Worm (Caenorhabditis elegans) whole organism, L4 larva: Measurements from ENCODE around the gene T14G8.4.

Experiments used
- D1046.2 ChIP-seq: fragments of 200-800 bp; sonication (Bioruptor generic); IDR thresholded peaks from 2 replicates; pipeline ENCODE4 v1.3.6; 2022; ENCODE audit warnings: missing genetic modification characterization, missing compliant biosample characterization
- F10B5.3 ChIP-seq: sonication (generic microtip); optimal IDR thresholded peaks from 2 replicates; lab custom pipeline; 2016; ENCODE audit warnings: mild to moderate bottlenecking, missing genetic modification characterization, missing compliant biosample characterization
- F26F4.8 ChIP-seq: fragments of 200-800 bp; sonication (Bioruptor generic); conservative IDR thresholded peaks from 2 replicates; pipeline ENCODE4 v1.3.6; 2022; ENCODE audit warnings: missing genetic modification characterization, missing compliant biosample characterization
- F37D6.2 ChIP-seq: sonication (generic microtip); optimal IDR thresholded peaks from 2 replicates; lab custom pipeline; 2016; ENCODE audit warnings: mild to moderate bottlenecking, missing genetic modification characterization, missing compliant biosample characterization
- F44E2.7 ChIP-seq: fragments of 200-800 bp; sonication (Bioruptor generic); IDR thresholded peaks from 2 replicates; pipeline ENCODE4 v2.1.2; 2022; ENCODE audit warnings: missing genetic modification characterization, missing compliant biosample characterization
- F49E8.2 ChIP-seq: sonication (generic microtip); optimal IDR thresholded peaks from 2 replicates; lab custom pipeline; 2016; ENCODE audit warnings: missing compliant biosample characterization, mild to moderate bottlenecking, missing genetic modification characterization, borderline replicate concordance
- R02D3.7 ChIP-seq: fragments of 150-350 bp; sonication (generic microtip); optimal IDR thresholded peaks from 3 replicates; lab custom pipeline; 2014; ENCODE audit warnings: missing biosample characterization, missing genetic modification characterization
- T26A8.4 ChIP-seq: fragments of 200-800 bp; sonication (Bioruptor generic); IDR thresholded peaks from 2 replicates; pipeline ENCODE4 v1.3.6; 2022; ENCODE audit warnings: missing genetic modification characterization, missing compliant biosample characterization
- Y48G9A.11 ChIP-seq: fragments of 200-800 bp; sonication (Bioruptor generic); IDR thresholded peaks from 2 replicates; pipeline ENCODE4 v1.3.6; 2022; ENCODE audit warnings: missing genetic modification reagents, missing genetic modification characterization, missing compliant biosample characterization
- ZK337.2 ChIP-seq: fragments of 200-800 bp; sonication (Bioruptor generic); IDR thresholded peaks from 2 replicates; pipeline ENCODE4 v1.3.6; 2022; ENCODE audit warnings: missing genetic modification reagents, missing genetic modification characterization, missing compliant biosample characterization
- ZK546.5 ChIP-seq, 2 experiments: sonication (generic microtip); optimal IDR thresholded peaks; 2 replicates each; lab custom pipeline; 2017; ENCODE audit warnings: missing biosample characterization in 2 of 2, missing genetic modification characterization in 2 of 2
- aly-2 ChIP-seq: sonication (generic microtip); optimal IDR thresholded peaks from 2 replicates; lab custom pipeline; 2018; ENCODE audit warnings: missing biosample characterization, missing genetic modification characterization
- ama-1 ChIP-seq: fragments of 150-350 bp; optimal IDR thresholded peaks from 2 replicates; lab custom pipeline; 2014; ENCODE audit warnings: inconsistent platforms, mixed read lengths
- attf-4 ChIP-seq: sonication (generic microtip); optimal IDR thresholded peaks from 3 replicates; lab custom pipeline; 2017; ENCODE audit warnings: missing biosample characterization, missing genetic modification characterization
- ceh-20 ChIP-seq: fragments of 200-800 bp; sonication (Bioruptor generic); IDR thresholded peaks from 2 replicates; pipeline ENCODE4 v1.3.6; 2022; ENCODE audit warnings: missing genetic modification reagents, missing genetic modification characterization, missing compliant biosample characterization
- ces-1 ChIP-seq: fragments of 150-350 bp; sonication (generic microtip); optimal IDR thresholded peaks from 4 replicates; lab custom pipeline; 2014; ENCODE audit warnings: missing biosample characterization, missing genetic modification reagents, missing genetic modification characterization
- cey-2 ChIP-seq: sonication (generic microtip); optimal IDR thresholded peaks from 3 replicates; lab custom pipeline; 2017; ENCODE audit warnings: missing genetic modification characterization, mild to moderate bottlenecking, missing compliant biosample characterization, antibody characterized with exemption, borderline replicate concordance; ENCODE audit not compliant: insufficient read depth
- ctbp-1 ChIP-seq: fragments of 200-800 bp; sonication (Bioruptor generic); IDR thresholded peaks from 2 replicates; pipeline ENCODE4 v1.3.6; 2022; ENCODE audit warnings: missing genetic modification reagents, missing genetic modification characterization, missing compliant biosample characterization
- daf-16 ChIP-seq, 3 experiments: sonication (generic microtip); optimal IDR thresholded peaks; 2 replicates each; lab custom pipeline; 2016 to 2017; ENCODE audit warnings: missing genetic modification characterization in 3 of 3, missing genetic modification reagents in 3 of 3, mild to moderate bottlenecking in 2 of 3, missing compliant biosample characterization in 2 of 3, missing biosample characterization in 1 of 3, moderate library complexity in 1 of 3
- dmd-6 ChIP-seq: fragments of 200-800 bp; sonication (Bioruptor generic); IDR thresholded peaks from 2 replicates; pipeline ENCODE4 v1.3.6; 2022; ENCODE audit warnings: missing genetic modification reagents, missing genetic modification characterization, missing compliant biosample characterization
- dmd-8 ChIP-seq: fragments of 200-800 bp; sonication (Bioruptor generic); IDR thresholded peaks from 2 replicates; pipeline ENCODE4 v1.3.6; 2022; ENCODE audit warnings: missing genetic modification characterization, missing compliant biosample characterization
- dpl-1 ChIP-seq: fragments of 150-350 bp; optimal IDR thresholded peaks from 2 replicates; lab custom pipeline; 2014; ENCODE audit warnings: missing biosample characterization, missing genetic modification reagents, missing genetic modification characterization
- egl-43 ChIP-seq: fragments of 200-800 bp; sonication (Bioruptor generic); IDR thresholded peaks from 2 replicates; pipeline ENCODE4 v1.3.6; 2022; ENCODE audit warnings: missing genetic modification reagents, missing genetic modification characterization, missing compliant biosample characterization
- hlh-11 ChIP-seq: fragments of 200-800 bp; sonication (Bioruptor generic); optimal IDR thresholded peaks from 2 replicates; lab custom pipeline; 2018; ENCODE audit warnings: mild to moderate bottlenecking, missing genetic modification characterization, missing compliant biosample characterization
- hlh-30 ChIP-seq: sonication (generic microtip); optimal IDR thresholded peaks from 2 replicates; lab custom pipeline; 2017; ENCODE audit warnings: antibody characterized with exemption, mild to moderate bottlenecking, missing genetic modification characterization, missing compliant biosample characterization; ENCODE audit not compliant: insufficient read depth
- lin-1 ChIP-seq: fragments of 200-800 bp; sonication (Bioruptor generic); IDR thresholded peaks from 2 replicates; pipeline ENCODE4 v1.3.6; 2022; ENCODE audit warnings: missing genetic modification reagents, missing genetic modification characterization, missing compliant biosample characterization
- lin-13 ChIP-seq: fragments of 150-350 bp; optimal IDR thresholded peaks from 2 replicates; lab custom pipeline; 2014; ENCODE audit warnings: missing biosample characterization, missing genetic modification reagents, missing genetic modification characterization
- lin-29 ChIP-seq: fragments of 200-800 bp; sonication (Bioruptor generic); IDR thresholded peaks from 2 replicates; pipeline ENCODE4 v1.3.6; 2022; ENCODE audit warnings: missing genetic modification reagents, missing genetic modification characterization, missing compliant biosample characterization
- lin-38 ChIP-seq: fragments of 200-800 bp; sonication (Bioruptor generic); IDR thresholded peaks from 2 replicates; pipeline ENCODE4 v1.3.6; 2022; ENCODE audit warnings: missing genetic modification reagents, missing genetic modification characterization, missing compliant biosample characterization
- lin-39 ChIP-seq: fragments of 150-350 bp; optimal IDR thresholded peaks from 2 replicates; lab custom pipeline; 2014; ENCODE audit warnings: missing biosample characterization, missing genetic modification reagents, missing genetic modification characterization
- mdl-1 ChIP-seq, 2 experiments: fragments of 150-350 bp in 1 of 2; sonication (generic microtip) in 1 of 2; optimal IDR thresholded peaks; 2 replicates each; lab custom pipeline; 2014 to 2017; ENCODE audit warnings: missing biosample characterization in 2 of 2, missing genetic modification characterization in 2 of 2
- mxl-2 ChIP-seq: fragments of 200-800 bp; sonication (Bioruptor generic); conservative IDR thresholded peaks from 2 replicates; pipeline ENCODE4 v1.3.6; 2022; ENCODE audit warnings: missing genetic modification reagents, missing genetic modification characterization, missing compliant biosample characterization
- nhr-11 ChIP-seq: fragments of 150-350 bp; optimal IDR thresholded peaks from 2 replicates; lab custom pipeline; 2014; ENCODE audit warnings: missing biosample characterization, missing genetic modification characterization
- nhr-111 ChIP-seq: fragments of 200-800 bp; sonication (Bioruptor generic); optimal IDR thresholded peaks from 2 replicates; lab custom pipeline; 2018; ENCODE audit warnings: mild to moderate bottlenecking, missing genetic modification characterization, missing compliant biosample characterization
- nhr-237 ChIP-seq: sonication (generic microtip); optimal IDR thresholded peaks from 2 replicates; lab custom pipeline; 2017; ENCODE audit warnings: missing biosample characterization, missing genetic modification characterization
- nhr-48 ChIP-seq: sonication (generic microtip); optimal IDR thresholded peaks from 2 replicates; lab custom pipeline; 2016; ENCODE audit warnings: mild to moderate bottlenecking, missing genetic modification characterization, missing compliant biosample characterization
- nhr-76 ChIP-seq: fragments of 150-350 bp; optimal IDR thresholded peaks from 2 replicates; lab custom pipeline; 2014; ENCODE audit warnings: missing biosample characterization, missing genetic modification characterization
- nhr-77 ChIP-seq: fragments of 150-350 bp; optimal IDR thresholded peaks from 2 replicates; lab custom pipeline; 2014; ENCODE audit warnings: missing biosample characterization, missing genetic modification characterization
- pha-4 ChIP-seq, 2 experiments: fragments of 150-350 bp in 1 of 2; fragments of 200-800 bp in 1 of 2; sonication (Bioruptor generic) in 1 of 2; IDR thresholded peaks in 1 of 2; optimal IDR thresholded peaks in 1 of 2; 2 replicates each; pipeline versions ENCODE4 v1.3.6 to Lab custom; 2014 to 2022; ENCODE audit warnings: missing genetic modification characterization in 2 of 2, missing genetic modification reagents in 2 of 2, missing biosample characterization in 1 of 2, missing compliant biosample characterization in 1 of 2
- php-3 ChIP-seq: fragments of 200-800 bp; sonication (Bioruptor generic); IDR thresholded peaks from 2 replicates; pipeline ENCODE4 v1.3.6; 2022; ENCODE audit warnings: missing genetic modification reagents, missing genetic modification characterization, missing compliant biosample characterization
- pqm-1 ChIP-seq: sonication (generic microtip); optimal IDR thresholded peaks from 2 replicates; lab custom pipeline; 2017; ENCODE audit warnings: missing biosample characterization, missing genetic modification characterization
- saeg-2 ChIP-seq: fragments of 200-800 bp; sonication (Bioruptor generic); IDR thresholded peaks from 2 replicates; pipeline ENCODE4 v1.3.6; 2022; ENCODE audit warnings: missing genetic modification reagents, missing genetic modification characterization, missing compliant biosample characterization
- skn-1 ChIP-seq: fragments of 150-350 bp; optimal IDR thresholded peaks from 2 replicates; lab custom pipeline; 2014; ENCODE audit warnings: missing biosample characterization, missing genetic modification characterization
- snpc-1.2 ChIP-seq: fragments of 200-800 bp; sonication (Bioruptor generic); IDR thresholded peaks from 2 replicates; pipeline ENCODE4 v1.3.6; 2022; ENCODE audit warnings: missing genetic modification reagents, missing genetic modification characterization, missing compliant biosample characterization
- snpc-4 ChIP-seq: fragments of 150-350 bp; optimal IDR thresholded peaks from 2 replicates; lab custom pipeline; 2014; ENCODE audit warnings: missing biosample characterization, missing genetic modification characterization
- tag-97 ChIP-seq: fragments of 200-800 bp; sonication (Bioruptor generic); IDR thresholded peaks from 2 replicates; pipeline ENCODE4 v1.3.6; 2022; ENCODE audit warnings: missing genetic modification characterization, missing compliant biosample characterization
- tra-1 ChIP-seq: fragments of 200-800 bp; sonication (Bioruptor generic); IDR thresholded peaks from 2 replicates; pipeline ENCODE4 v1.3.6; 2022; ENCODE audit warnings: missing genetic modification reagents, missing genetic modification characterization, missing compliant biosample characterization
- unc-130 ChIP-seq: sonication (generic microtip); optimal IDR thresholded peaks from 2 replicates; lab custom pipeline; 2016; ENCODE audit warnings: missing genetic modification reagents, missing genetic modification characterization, missing compliant biosample characterization
- zag-1 ChIP-seq: fragments of 150-350 bp; optimal IDR thresholded peaks from 2 replicates; lab custom pipeline; 2014; ENCODE audit warnings: missing biosample characterization, missing genetic modification characterization
- zip-11 ChIP-seq: fragments of 200-800 bp; sonication (Bioruptor generic); IDR thresholded peaks from 2 replicates; pipeline ENCODE4 v1.3.6; 2022; ENCODE audit warnings: missing genetic modification characterization, missing compliant biosample characterization
- zip-2 ChIP-seq: fragments of 150-350 bp; optimal IDR thresholded peaks from 2 replicates; lab custom pipeline; 2014; ENCODE audit warnings: missing biosample characterization, missing genetic modification characterization
- ztf-11 ChIP-seq: fragments of 150-350 bp; optimal IDR thresholded peaks from 2 replicates; lab custom pipeline; 2014; ENCODE audit warnings: missing biosample characterization, missing genetic modification characterization

The T14G8.4 gene

DNA sequence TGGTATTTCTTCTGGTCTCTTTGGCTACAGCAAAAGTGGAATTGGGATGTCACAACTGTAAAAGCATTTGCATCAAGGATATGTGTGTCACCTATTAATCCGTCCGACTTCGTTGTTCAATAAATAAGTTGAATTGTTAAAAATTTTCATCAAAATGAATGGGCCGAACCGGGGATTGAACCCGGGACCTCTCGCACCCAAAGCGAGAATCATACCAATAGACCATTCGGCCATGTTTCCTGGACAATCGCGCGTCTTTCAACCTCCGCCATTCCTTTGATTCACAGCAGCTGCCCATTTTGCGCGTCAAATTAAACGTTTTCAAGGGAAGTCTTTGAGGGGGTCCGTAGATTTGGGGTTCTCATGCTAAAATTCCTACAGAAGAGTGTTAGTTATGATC is 9.0 kb downstream of the T14G8.4 start (continued):
- TF ChIP-seq nhr-111 (GFP tag; lab: Kevin White, UChicago), result no peak
- TF ChIP-seq nhr-11, result no peak
- TF ChIP-seq lin-29 (GFP tag; lab: Robert Waterston, UW), result no peak
- no peak for TF ChIP-seq lin-1
- TF ChIP-seq zip-2 (tag; lab: Kevin White, UChicago), result no peak
- TF ChIP-seq pha-4 (GFP tag; IDR thresholded peaks at IDR 0.05; lab: Robert Waterston, UW), result no peak
- TF ChIP-seq pha-4 (tag; optimal IDR thresholded peaks at IDR 0.05; lab: Kevin White, UChicago), result no peak
- TF ChIP-seq cey-2 (tag; lab: Kevin White, UChicago), result no peak
- no peak for TF ChIP-seq dpl-1 (GFP tag; lab: Kevin White, UChicago)
- no peak for TF ChIP-seq mdl-1 (tag; optimal IDR thresholded peaks at IDR 0.05; lab: Kevin White, UChicago)
- no peak for TF ChIP-seq zag-1 (tag; lab: Kevin White, UChicago)
- TF ChIP-seq ama-1 (lab: Kevin White, UChicago), result no peak
- TF ChIP-seq skn-1 (tag; lab: Kevin White, UChicago), result no peak
- no peak for TF ChIP-seq nhr-77
- no peak for TF ChIP-seq nhr-76 (tag; lab: Kevin White, UChicago)
- TF ChIP-seq ZK546.5 (tag; optimal IDR thresholded peaks at IDR 0.05; lab: Kevin White, UChicago), result no peak
- no peak for TF ChIP-seq saeg-2 (GFP tag; lab: Robert Waterston, UW)
- TF ChIP-seq dmd-8, result peak; percentile 70
- TF ChIP-seq F37D6.2 (tag; lab: Kevin White, UChicago), result no peak
- no peak for TF ChIP-seq hlh-11
- TF ChIP-seq daf-16 (GFP tag; optimal IDR thresholded peaks at IDR 0.05; lab: Kevin White, UChicago), result no peak
- no peak for TF ChIP-seq daf-16 (tag; optimal IDR thresholded peaks at IDR 0.05; lab: Kevin White, UChicago)
- TF ChIP-seq pqm-1 (tag; lab: Kevin White, UChicago), result no peak
- TF ChIP-seq lin-13 (GFP tag; lab: Kevin White, UChicago), result no peak
- no peak for TF ChIP-seq D1046.2 (GFP tag; lab: Robert Waterston, UW)
- no peak for TF ChIP-seq zip-11
- TF ChIP-seq F44E2.7 (GFP tag; lab: Robert Waterston, UW), result no peak
- TF ChIP-seq aly-2 (tag; lab: Kevin White, UChicago), result no peak
- no peak for TF ChIP-seq ctbp-1 (GFP tag; lab: Robert Waterston, UW)
- TF ChIP-seq attf-4 (tag; lab: Kevin White, UChicago), result no peak
- TF ChIP-seq ztf-11 (tag; lab: Kevin White, UChicago), result no peak
- TF ChIP-seq php-3 (GFP tag; lab: Robert Waterston, UW), result no peak
- no peak for TF ChIP-seq unc-130 (GFP tag; lab: Kevin White, UChicago)
- TF ChIP-seq F49E8.2 (tag; lab: Kevin White, UChicago), result no peak
- TF ChIP-seq ZK337.2 (GFP tag; lab: Robert Waterston, UW), result no peak
- no peak for TF ChIP-seq nhr-237 (tag; lab: Kevin White, UChicago)
- no peak for TF ChIP-seq dmd-6 (GFP tag; lab: Robert Waterston, UW)
- 0 out of 2 replicates have a peak, but pooled peaks have one; percentile 15 for TF ChIP-seq Y48G9A.11 (GFP tag; lab: Robert Waterston, UW)
- no peak for TF ChIP-seq R02D3.7 (tag; lab: Kevin White, UChicago)
- peak; percentile 26; the same call in 1 of the 2 replicates for TF ChIP-seq T26A8.4
- TF ChIP-seq ces-1 (GFP tag; lab: Kevin White, UChicago), result no peak
- TF ChIP-seq hlh-30 (tag; lab: Kevin White, UChicago), result no peak
- no peak for TF ChIP-seq lin-39 (tag; lab: Kevin White, UChicago)
- peak; percentile 56 for TF ChIP-seq lin-38 (GFP tag; lab: Robert Waterston, UW)
- TF ChIP-seq tag-97 (GFP tag; lab: Robert Waterston, UW), result no peak
- TF ChIP-seq mxl-2 (GFP tag; lab: Robert Waterston, UW), result no peak
- no peak for TF ChIP-seq F10B5.3 (tag; lab: Kevin White, UChicago)
- TF ChIP-seq ceh-20 (GFP tag; lab: Robert Waterston, UW), result no peak
- no peak for TF ChIP-seq F26F4.8
- TF ChIP-seq snpc-1.2 (GFP tag; lab: Robert Waterston, UW), result peak; percentile 78
- TF ChIP-seq snpc-4, result no peak
- no peak for TF ChIP-seq nhr-48 (tag; lab: Kevin White, UChicago)
- TF ChIP-seq tra-1 (GFP tag; lab: Robert Waterston, UW), result 0 out of 2 replicates have a peak, but pooled peaks have one; percentile 31
- peak; percentile 76 for TF ChIP-seq egl-43
